Worm (Caenorhabditis elegans): ENCODE results near the gene mrps-17.

Gene mrps-17

ce11 chrIII:6471451-6471850, 39.9 kb upstream of the mrps-17 start, which contains the start of gene wht-6:
wht-6 (plus strand) TSS chrIII:6471751.
- TF ChIP-seq hrde-1 (tag; optimal IDR thresholded peaks at IDR 0.05; ENCODE audit: borderline replicate concordance) (peak; percentile 27), F22D6.2 (tag; optimal IDR thresholded peaks at IDR 0.05) (no peak)

DNA sequence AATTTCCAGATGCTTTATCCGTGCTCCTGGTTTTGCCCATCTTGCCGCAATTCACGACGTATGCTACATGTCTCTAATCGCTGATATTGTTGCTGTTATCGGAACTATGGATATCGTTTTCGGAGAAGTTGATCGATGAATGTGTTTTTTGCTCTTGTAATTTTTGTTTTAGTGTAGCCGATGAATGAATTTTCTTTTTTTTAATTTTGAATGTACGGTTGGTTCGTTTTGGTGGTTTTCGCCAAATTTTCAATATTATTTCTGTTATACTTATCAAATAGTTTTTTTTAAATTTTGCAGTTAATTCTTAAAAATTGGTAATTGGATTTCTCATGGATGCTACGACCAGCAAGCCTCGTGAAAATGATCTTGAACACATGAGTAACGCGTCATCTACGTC, 35.4 kb upstream of the mrps-17 start, which contains the start of gene T26A5.2:
TSS of gene T26A5.2 (plus strand) at position 301 of the 400 bp plus-strand sequence.
- TF ChIP-seq nhr-120 (GFP tag; IDR thresholded peaks at IDR 0.05) (no peak), hsf-1 (GFP tag; IDR thresholded peaks at IDR 0.05) (no peak), mcd-1 (GFP tag; IDR thresholded peaks at IDR 0.05) (no peak), F52B5.7 (tag; optimal IDR thresholded peaks at IDR 0.05) (no peak), nfya-2 (GFP tag; IDR thresholded peaks at IDR 0.05) (no peak), madf-8 (GFP tag; conservative IDR thresholded peaks at IDR 0.05) (no peak), tbp1 (GFP tag; optimal IDR thresholded peaks at IDR 0.05) (no peak), rcor-1 (GFP tag; IDR thresholded peaks at IDR 0.05) (no peak), ZK185.1 (tag; optimal IDR thresholded peaks at IDR 0.05; ENCODE audit: poor library complexity, severe bottlenecking) (no peak), F37B4.10 (GFP tag; IDR thresholded peaks at IDR 0.05) (no peak), lin-54 (GFP tag; optimal IDR thresholded peaks at IDR 0.05) (no peak), bed-2 (GFP tag; IDR thresholded peaks at IDR 0.05) (no peak), F39B2.1 (GFP tag; IDR thresholded peaks at IDR 0.05) (no peak), lir-1 (GFP tag; conservative IDR thresholded peaks at IDR 0.05) (no peak), F22D6.2 (tag; optimal IDR thresholded peaks at IDR 0.05) (no peak)

DNA sequence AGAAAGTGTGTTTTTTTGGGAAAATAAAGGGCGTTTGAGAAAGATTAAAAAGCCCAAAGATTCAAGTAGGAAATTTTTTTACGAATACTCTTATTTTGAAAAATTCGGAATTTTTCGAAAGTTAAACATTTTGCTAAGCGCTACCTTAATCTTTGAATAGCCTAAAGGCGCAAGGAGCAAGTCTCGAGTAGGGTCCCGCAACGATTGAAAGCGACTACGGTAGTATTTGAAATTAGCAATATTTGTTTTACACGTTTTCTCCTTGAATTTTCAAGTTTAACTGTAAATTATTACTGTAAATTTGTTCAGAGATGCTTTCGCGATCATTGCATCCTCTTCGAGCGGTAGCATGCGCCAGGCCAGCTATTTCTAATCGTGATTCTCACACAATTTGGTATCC, 33.3 kb upstream of the mrps-17 start, which contains the start of gene nduf-2.2:
TSS of gene nduf-2.2 (plus strand) at position 310 of the 400 bp plus-strand sequence.
- no peak for TF ChIP-seq ztf-25 (GFP tag; IDR thresholded peaks at IDR 0.05)
- no peak for TF ChIP-seq tbx-9 (tag; optimal IDR thresholded peaks at IDR 0.05; ENCODE audit: borderline replicate concordance)
- peak; percentile 67 for TF ChIP-seq madf-6 (GFP tag; IDR thresholded peaks at IDR 0.05)
- TF ChIP-seq F57C9.4 (tag; optimal IDR thresholded peaks at IDR 0.05) = no peak
- TF ChIP-seq snpc-4 (GFP tag; optimal IDR thresholded peaks at IDR 0.05) = no peak
- no peak for TF ChIP-seq snpc-4 (tag; optimal IDR thresholded peaks at IDR 0.05)
- no peak for TF ChIP-seq ztf-28 (GFP tag; IDR thresholded peaks at IDR 0.05)
- no peak for TF ChIP-seq Y53G8AR.9 (GFP tag; conservative IDR thresholded peaks at IDR 0.05)
- no peak for TF ChIP-seq egl-18 (GFP tag; IDR thresholded peaks at IDR 0.05)
- TF ChIP-seq T07F8.4 (tag; optimal IDR thresholded peaks at IDR 0.05) = no peak
- TF ChIP-seq hlh-12 (tag; optimal IDR thresholded peaks at IDR 0.05) = no peak
- no peak for TF ChIP-seq akir-1 (GFP tag; optimal IDR thresholded peaks at IDR 0.05)
- TF ChIP-seq K12H6.12 (tag; optimal IDR thresholded peaks at IDR 0.05) = no peak
- TF ChIP-seq ekl-4 (GFP tag; IDR thresholded peaks at IDR 0.05) = no peak
- no peak for TF ChIP-seq C06A6.2 (GFP tag; conservative IDR thresholded peaks at IDR 0.05)
- TF ChIP-seq hmg-1.2 (GFP tag; IDR thresholded peaks at IDR 0.05) = no peak
- TF ChIP-seq ztf-22 (GFP tag; optimal IDR thresholded peaks at IDR 0.05) = no peak
- TF ChIP-seq ceh-27 (GFP tag; optimal IDR thresholded peaks at IDR 0.05) = no peak
- peak; percentile 85 for TF ChIP-seq lsl-1 (GFP tag; optimal IDR thresholded peaks at IDR 0.05)
- TF ChIP-seq D2030.7 (GFP tag; IDR thresholded peaks at IDR 0.05) = 0 out of 2 replicates have a peak, but pooled peaks have one; percentile 15
- TF ChIP-seq nfyb-1 (GFP tag; IDR thresholded peaks at IDR 0.05) = no peak
- no peak for TF ChIP-seq attf-5 (GFP tag; optimal IDR thresholded peaks at IDR 0.05)
- no peak for TF ChIP-seq aptf-3 (GFP tag; IDR thresholded peaks at IDR 0.05)
- no peak for TF ChIP-seq F10E7.11 (tag; optimal IDR thresholded peaks at IDR 0.05)
- no peak for TF ChIP-seq zfh-2 (GFP tag; conservative IDR thresholded peaks at IDR 0.05)
- TF ChIP-seq F33H1.4 (GFP tag; IDR thresholded peaks at IDR 0.05) = peak; percentile 84
- no peak for TF ChIP-seq rec-8 (tag; optimal IDR thresholded peaks at IDR 0.05)
- TF ChIP-seq unc-130 (GFP tag; optimal IDR thresholded peaks at IDR 0.05) = no peak
- no peak for TF ChIP-seq atf-7 (tag; optimal IDR thresholded peaks at IDR 0.05)
- no peak for TF ChIP-seq zim-3 (tag; optimal IDR thresholded peaks at IDR 0.05)
- no peak for TF ChIP-seq ceh-40 (GFP tag; IDR thresholded peaks at IDR 0.05)
- peak; percentile 24 for TF ChIP-seq lin-54 (GFP tag; optimal IDR thresholded peaks at IDR 0.05)

Measured in whole organism, young adult.